Fruit fly (Drosophila melanogaster) whole organism, prepupa: ENCODE data around the gene CG17329.

Experiments
- CG10669 ChIP-seq: fragments of 200-800 bp; sonication (Bioruptor generic); optimal IDR thresholded peaks from 3 replicates; lab custom pipeline; 2018; ENCODE audit warnings: missing biosample characterization, mild to moderate bottlenecking, missing genetic modification characterization, moderate library complexity
- Sox14 ChIP-seq: fragments of 200-800 bp; sonication (Bioruptor generic); optimal IDR thresholded peaks from 3 replicates; lab custom pipeline; 2016; ENCODE audit warnings: missing biosample characterization, missing genetic modification characterization

- TF ChIP-seq CG10669 (GFP tag; lab: Kevin White, UChicago), result peak; percentile 85
- peak; percentile 94 for TF ChIP-seq Sox14 (GFP tag; lab: Kevin White, UChicago)
Measured at dm6 chr2L:16325515-16326257, 34.6 kb downstream of the CG17329 start, which contains the start of gene cact.
